Worm (Caenorhabditis elegans) whole organism, mixed stage, embryonic: ENCODE measurements around the gene ZC250.5.

ENCODE experiments used
- M03D4.4 ChIP-seq: sonication (generic microtip); optimal IDR thresholded peaks from 2 replicates; lab custom pipeline; 2017; ENCODE audit warnings: mild to moderate bottlenecking, missing genetic modification characterization, missing compliant biosample characterization
- bed-3 ChIP-seq: fragments of 200-800 bp; sonication (Bioruptor generic); optimal IDR thresholded peaks from 3 replicates; lab custom pipeline; 2018; ENCODE audit warnings: mild to moderate bottlenecking, missing genetic modification characterization, moderate library complexity, missing compliant biosample characterization
- blmp-1 ChIP-seq: fragments of 150-350 bp; optimal IDR thresholded peaks from 2 replicates; lab custom pipeline; 2014; ENCODE audit warnings: missing biosample characterization, missing genetic modification characterization
- ceh-39 ChIP-seq: fragments of 150-350 bp; optimal IDR thresholded peaks from 2 replicates; lab custom pipeline; 2014; ENCODE audit warnings: missing biosample characterization, missing genetic modification characterization
- ceh-43 ChIP-seq: fragments of 200-800 bp; sonication (Bioruptor generic); optimal IDR thresholded peaks from 2 replicates; lab custom pipeline; 2018; ENCODE audit warnings: mild to moderate bottlenecking, missing genetic modification characterization, moderate library complexity, missing compliant biosample characterization
- ceh-83 ChIP-seq: fragments of 200-800 bp; sonication (Bioruptor generic); optimal IDR thresholded peaks from 2 replicates; lab custom pipeline; 2018; ENCODE audit warnings: mild to moderate bottlenecking, missing genetic modification characterization, missing compliant biosample characterization
- ces-1 ChIP-seq: fragments of 150-350 bp; optimal IDR thresholded peaks from 2 replicates; lab custom pipeline; 2014; ENCODE audit warnings: missing biosample characterization, missing genetic modification reagents, missing genetic modification characterization
- cnd-1 ChIP-seq: fragments of 200-800 bp; sonication (Bioruptor generic); optimal IDR thresholded peaks from 2 replicates; lab custom pipeline; 2018; ENCODE audit warnings: mild to moderate bottlenecking, missing genetic modification characterization, missing compliant biosample characterization
- drap-1 ChIP-seq: fragments of 200-800 bp; sonication (Bioruptor generic); optimal IDR thresholded peaks from 3 replicates; lab custom pipeline; 2018; ENCODE audit warnings: mild to moderate bottlenecking, missing genetic modification characterization, missing compliant biosample characterization
- elt-1 ChIP-seq: sonication (generic microtip); optimal IDR thresholded peaks from 2 replicates; lab custom pipeline; 2017; ENCODE audit warnings: missing genetic modification characterization, mild to moderate bottlenecking, missing compliant biosample characterization, antibody characterized with exemption, moderate library complexity, borderline replicate concordance; ENCODE audit not compliant: insufficient read depth
- elt-3 ChIP-seq: fragments of 150-350 bp; optimal IDR thresholded peaks from 2 replicates; lab custom pipeline; 2014; ENCODE audit warnings: missing biosample characterization, missing genetic modification characterization
- ham-2 ChIP-seq: fragments of 200-800 bp; sonication (Bioruptor generic); optimal IDR thresholded peaks from 2 replicates; lab custom pipeline; 2018; ENCODE audit warnings: mild to moderate bottlenecking, missing genetic modification characterization, missing compliant biosample characterization
- hlh-1 ChIP-seq: fragments of 150-350 bp; optimal IDR thresholded peaks from 2 replicates; lab custom pipeline; 2014; ENCODE audit warnings: missing biosample characterization, missing genetic modification reagents, missing genetic modification characterization
- lin-13 ChIP-seq: fragments of 150-350 bp; optimal IDR thresholded peaks from 2 replicates; lab custom pipeline; 2014; ENCODE audit warnings: missing biosample characterization, missing genetic modification characterization
- lsy-2 ChIP-seq: fragments of 150-350 bp; optimal IDR thresholded peaks from 2 replicates; lab custom pipeline; 2014; ENCODE audit warnings: missing biosample characterization, missing genetic modification characterization
- mls-2 ChIP-seq: sonication (generic microtip); optimal IDR thresholded peaks from 2 replicates; lab custom pipeline; 2016; ENCODE audit warnings: mild to moderate bottlenecking, missing genetic modification characterization, moderate library complexity, missing compliant biosample characterization
- nhr-2 ChIP-seq: fragments of 150-350 bp; optimal IDR thresholded peaks from 2 replicates; lab custom pipeline; 2014; ENCODE audit warnings: missing biosample characterization, missing genetic modification characterization
- nhr-237 ChIP-seq: fragments of 150-350 bp; optimal IDR thresholded peaks from 2 replicates; lab custom pipeline; 2014; ENCODE audit warnings: missing biosample characterization, missing genetic modification characterization
- nhr-28 ChIP-seq: fragments of 150-350 bp; optimal IDR thresholded peaks from 2 replicates; lab custom pipeline; 2014; ENCODE audit warnings: missing biosample characterization, missing genetic modification characterization
- nhr-76 ChIP-seq: sonication (generic microtip); optimal IDR thresholded peaks from 2 replicates; lab custom pipeline; 2017; ENCODE audit warnings: missing biosample characterization, missing genetic modification characterization
- sem-2 ChIP-seq: fragments of 200-800 bp; sonication (Bioruptor generic); optimal IDR thresholded peaks from 2 replicates; lab custom pipeline; 2018; ENCODE audit warnings: mild to moderate bottlenecking, missing genetic modification characterization, missing compliant biosample characterization
- snpc-4 ChIP-seq: fragments of 150-350 bp; optimal IDR thresholded peaks from 2 replicates; lab custom pipeline; 2014; ENCODE audit warnings: missing biosample characterization, missing genetic modification characterization
- sptf-1 ChIP-seq: sonication (generic microtip); optimal IDR thresholded peaks from 2 replicates; lab custom pipeline; 2017; ENCODE audit warnings: mild to moderate bottlenecking, missing genetic modification characterization, moderate library complexity, missing compliant biosample characterization
- tbx-8 ChIP-seq: fragments of 200-800 bp; sonication (Bioruptor generic); optimal IDR thresholded peaks from 2 replicates; lab custom pipeline; 2018; ENCODE audit warnings: mild to moderate bottlenecking, missing genetic modification characterization, moderate library complexity, missing compliant biosample characterization
- unc-120 ChIP-seq: sonication (generic microtip); optimal IDR thresholded peaks from 2 replicates; lab custom pipeline; 2017; ENCODE audit warnings: missing genetic modification characterization, missing compliant biosample characterization; ENCODE audit not compliant: poor library complexity, severe bottlenecking
- unc-39 ChIP-seq: fragments of 150-350 bp; optimal IDR thresholded peaks from 2 replicates; lab custom pipeline; 2014; ENCODE audit warnings: missing biosample characterization, missing genetic modification characterization
- unc-62 ChIP-seq: fragments of 150-350 bp; optimal IDR thresholded peaks from 2 replicates; lab custom pipeline; 2014; ENCODE audit warnings: missing biosample characterization, missing genetic modification reagents, missing genetic modification characterization
- zip-8 ChIP-seq: fragments of 150-350 bp; optimal IDR thresholded peaks from 2 replicates; lab custom pipeline; 2014; ENCODE audit warnings: missing biosample characterization, missing genetic modification characterization

The ZC250.5 gene

ce11 chrV:5805467-5805866 is at the start of gene ZC250.5:
TSS of gene ZC250.5 (plus strand) at chrV:5805767.
- TF ChIP-seq elt-1 (tag; lab: Kevin White, UChicago), result no peak
- TF ChIP-seq unc-120 (tag; lab: Kevin White, UChicago), result no peak
- no peak for TF ChIP-seq zip-8 (tag; lab: Kevin White, UChicago)
- no peak for TF ChIP-seq nhr-2 (tag; lab: Kevin White, UChicago)
- no peak for TF ChIP-seq sem-2 (GFP tag; lab: Kevin White, UChicago)
- TF ChIP-seq snpc-4, result no peak
- no peak for TF ChIP-seq blmp-1 (tag; lab: Kevin White, UChicago)
- no peak for TF ChIP-seq drap-1 (GFP tag; lab: Kevin White, UChicago)
- no peak for TF ChIP-seq nhr-28
- no peak for TF ChIP-seq lsy-2 (tag; lab: Kevin White, UChicago)
- no peak for TF ChIP-seq mls-2 (tag; lab: Kevin White, UChicago)
- TF ChIP-seq M03D4.4 (tag; lab: Kevin White, UChicago), result no peak
- no peak for TF ChIP-seq hlh-1 (tag; lab: Kevin White, UChicago)
- TF ChIP-seq elt-3 (tag; lab: Kevin White, UChicago), result no peak
- no peak for TF ChIP-seq bed-3 (GFP tag; lab: Kevin White, UChicago)
- TF ChIP-seq ceh-83 (GFP tag; lab: Kevin White, UChicago), result no peak

ce11 chrV:5756193-5756592 is 49.4 kb upstream of the ZC250.5 start, which contains the start of gene C53A3.3:
TSS of gene C53A3.3 (plus strand) at chrV:5756493.
- TF ChIP-seq snpc-4 (no peak), ceh-39 (no peak), ceh-83 (GFP tag; lab: Kevin White, UChicago) (no peak), ham-2 (GFP tag; lab: Kevin White, UChicago) (no peak)
- TF ChIP-seq, all 35 proteins: peak for 0

- TF ChIP-seq ceh-43, result no peak
- TF ChIP-seq mls-2 (tag; lab: Kevin White, UChicago), result no peak
- no peak for TF ChIP-seq tbx-8 (GFP tag; lab: Kevin White, UChicago)
- no peak for TF ChIP-seq ceh-83 (GFP tag; lab: Kevin White, UChicago)
- no peak for TF ChIP-seq nhr-76 (tag; lab: Kevin White, UChicago)
- no peak for TF ChIP-seq unc-62 (GFP tag; lab: Kevin White, UChicago)
- no peak for TF ChIP-seq blmp-1 (tag; lab: Kevin White, UChicago)
- no peak for TF ChIP-seq unc-120 (tag; lab: Kevin White, UChicago)
- TF ChIP-seq sem-2 (GFP tag; lab: Kevin White, UChicago), result no peak
- no peak for TF ChIP-seq bed-3 (GFP tag; lab: Kevin White, UChicago)
- no peak for TF ChIP-seq elt-1 (tag; lab: Kevin White, UChicago)
- TF ChIP-seq lin-13 (tag; lab: Kevin White, UChicago), result no peak
Measured at ce11 chrV:5758780-5759179, 46.8 kb upstream of the ZC250.5 start, which contains the start of gene C53A3.4. TSS of gene C53A3.4 (minus strand) at chrV:5758880.

ce11 chrV:5760132-5760531 is 45.4 kb upstream of the ZC250.5 start, which contains the start of gene C53A3.1:
TSS of gene C53A3.1 (minus strand) at chrV:5760232.
- TF ChIP-seq nhr-237 (tag; lab: Kevin White, UChicago) (no peak), unc-39 (tag; lab: Kevin White, UChicago) (no peak), unc-120 (tag; lab: Kevin White, UChicago) (no peak), tbx-8 (GFP tag; lab: Kevin White, UChicago) (no peak), ham-2 (GFP tag; lab: Kevin White, UChicago) (no peak), cnd-1 (tag; lab: Kevin White, UChicago) (no peak), sptf-1 (tag; lab: Kevin White, UChicago) (no peak), elt-3 (tag; lab: Kevin White, UChicago) (no peak), ces-1 (GFP tag; lab: Kevin White, UChicago) (no peak), zip-8 (tag; lab: Kevin White, UChicago) (no peak), elt-1 (tag; lab: Kevin White, UChicago) (no peak)

- TF ChIP-seq nhr-76 (tag; lab: Kevin White, UChicago), result no peak
- TF ChIP-seq hlh-1 (tag; lab: Kevin White, UChicago), result no peak
- TF ChIP-seq blmp-1 (tag; lab: Kevin White, UChicago), result peak; percentile 46
- TF ChIP-seq unc-120 (tag; lab: Kevin White, UChicago), result peak; percentile 40
Measured at ce11 chrV:5763787-5764186, 41.8 kb upstream of the ZC250.5 start, which contains the start of gene pgph-3. TSS of gene pgph-3 (minus strand) at chrV:5763846.
